Fruit fly (Drosophila melanogaster) whole organism, pupa: ENCODE results near the gene CG12290.

ENCODE experiments used
- CG10348 ChIP-seq: fragments of 200-800 bp; sonication (Bioruptor generic); IDR thresholded peaks from 2 replicates; pipeline ENCODE4 v1.3.6; 2022; ENCODE audit warnings: missing biosample characterization, missing genetic modification characterization
- CG12605 ChIP-seq: fragments of 200-800 bp; sonication (Bioruptor generic); IDR thresholded peaks from 2 replicates; pipeline ENCODE4 v1.3.6; 2022; ENCODE audit warnings: missing biosample characterization, missing genetic modification characterization
- CG13204 ChIP-seq: fragments of 200-800 bp; sonication (Bioruptor generic); optimal IDR thresholded peaks from 2 replicates; lab custom pipeline; 2018; ENCODE audit warnings: missing biosample characterization, mild to moderate bottlenecking, missing genetic modification characterization, moderate library complexity
- CG14655 ChIP-seq: fragments of 200-800 bp; sonication (Bioruptor generic); optimal IDR thresholded peaks from 3 replicates; lab custom pipeline; 2017; ENCODE audit warnings: mild to moderate bottlenecking, missing biosample characterization, missing genetic modification reagents, missing genetic modification characterization
- CG15710 ChIP-seq: fragments of 200-800 bp; sonication (Bioruptor generic); optimal IDR thresholded peaks from 2 replicates; lab custom pipeline; 2018; ENCODE audit warnings: missing biosample characterization, mild to moderate bottlenecking, missing genetic modification characterization, moderate library complexity
- CG17806 ChIP-seq: fragments of 200-800 bp; sonication (Bioruptor generic); optimal IDR thresholded peaks from 2 replicates; lab custom pipeline; 2018; ENCODE audit warnings: missing biosample characterization, mild to moderate bottlenecking, missing genetic modification characterization, moderate library complexity
- CG32121 ChIP-seq: fragments of 200-800 bp; sonication (Bioruptor generic); IDR thresholded peaks from 2 replicates; pipeline ENCODE4 v1.3.6; 2022; ENCODE audit warnings: missing biosample characterization, missing genetic modification characterization
- CG34367 ChIP-seq: fragments of 200-800 bp; sonication (Bioruptor generic); optimal IDR thresholded peaks from 2 replicates; lab custom pipeline; 2018; ENCODE audit warnings: missing biosample characterization, mild to moderate bottlenecking, missing genetic modification characterization
- CG4496 ChIP-seq: fragments of 200-800 bp; sonication (Bioruptor generic); IDR thresholded peaks from 3 replicates; pipeline ENCODE4 v1.3.6; 2022; ENCODE audit warnings: missing biosample characterization, missing genetic modification characterization
- CG8159 ChIP-seq: fragments of 200-800 bp; sonication (Bioruptor generic); optimal IDR thresholded peaks from 3 replicates; lab custom pipeline; 2018; ENCODE audit warnings: missing biosample characterization, mild to moderate bottlenecking, missing genetic modification characterization, moderate library complexity
- CG8301 ChIP-seq: fragments of 200-800 bp; sonication (Bioruptor generic); optimal IDR thresholded peaks from 2 replicates; lab custom pipeline; 2018; ENCODE audit warnings: missing biosample characterization, mild to moderate bottlenecking, missing genetic modification characterization
- D1 ChIP-seq: fragments of 200-800 bp; sonication (Bioruptor generic); optimal IDR thresholded peaks from 2 replicates; lab custom pipeline; 2018; ENCODE audit warnings: missing biosample characterization, mild to moderate bottlenecking, missing genetic modification characterization, moderate library complexity
- EcR ChIP-seq: fragments of 200-800 bp; sonication (Bioruptor generic); optimal IDR thresholded peaks from 3 replicates; lab custom pipeline; 2019; ENCODE audit warnings: missing biosample characterization, missing genetic modification characterization, mild to moderate bottlenecking, moderate library complexity, missing genetic modification reagents
- Ets98B ChIP-seq: fragments of 200-800 bp; sonication (Bioruptor generic); IDR thresholded peaks from 2 replicates; pipeline ENCODE4 v1.3.6; 2022; ENCODE audit warnings: missing biosample characterization, missing genetic modification characterization
- Pif1A ChIP-seq: fragments of 200-800 bp; sonication (Bioruptor generic); optimal IDR thresholded peaks from 3 replicates; lab custom pipeline; 2016; ENCODE audit warnings: missing biosample characterization, missing genetic modification characterization
- Pif1B ChIP-seq: fragments of 200-800 bp; sonication (Bioruptor generic); optimal IDR thresholded peaks from 3 replicates; lab custom pipeline; 2016; ENCODE audit warnings: missing biosample characterization, missing genetic modification characterization
- Snoo ChIP-seq: fragments of 200-800 bp; sonication (Bioruptor generic); optimal IDR thresholded peaks from 3 replicates; lab custom pipeline; 2017; ENCODE audit warnings: missing biosample characterization, mild to moderate bottlenecking, missing genetic modification characterization, inconsistent platforms
- fd96Ca ChIP-seq: fragments of 200-800 bp; sonication (Bioruptor generic); IDR thresholded peaks from 3 replicates; pipeline ENCODE4 v1.3.6; 2022; ENCODE audit warnings: missing biosample characterization, missing genetic modification characterization
- gl ChIP-seq: fragments of 200-800 bp; sonication (Bioruptor generic); optimal IDR thresholded peaks from 2 replicates; lab custom pipeline; 2018; ENCODE audit warnings: missing biosample characterization, mild to moderate bottlenecking, missing genetic modification characterization
- rn ChIP-seq: fragments of 200-800 bp; sonication (Bioruptor generic); IDR thresholded peaks from 2 replicates; pipeline ENCODE4 v1.3.6; 2022; ENCODE audit warnings: missing biosample characterization, missing genetic modification characterization

Gene CG12290

DNA sequence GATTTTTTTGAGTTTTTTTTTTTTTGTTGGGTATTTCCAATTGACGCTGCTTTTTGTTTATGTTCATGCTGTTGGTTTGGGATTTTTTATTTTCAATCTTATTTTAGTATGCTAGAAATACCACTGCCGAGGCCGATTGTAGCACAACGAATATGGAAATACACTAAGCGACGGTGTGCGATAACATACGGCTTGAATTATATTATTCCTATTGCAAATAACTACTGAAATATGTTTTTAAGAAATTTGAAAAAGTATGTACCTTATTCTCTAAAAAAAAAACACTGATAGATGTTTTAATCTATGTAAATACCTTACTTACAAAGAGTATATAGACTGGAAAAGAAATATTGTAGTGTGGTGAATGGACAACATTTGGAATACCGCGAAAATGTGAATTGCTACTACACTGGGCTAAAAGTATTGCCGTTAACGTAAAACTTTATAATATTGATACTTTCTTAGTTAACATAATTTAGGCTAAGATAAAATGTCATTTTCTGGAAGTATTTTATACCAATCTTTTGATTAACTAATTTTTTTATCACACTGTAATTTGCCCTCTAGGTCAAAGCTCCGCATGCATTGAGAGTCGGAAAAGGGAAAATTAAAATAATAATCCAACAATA, 12.5 kb downstream of the CG12290 start:
- no peak for TF ChIP-seq Pif1A
- no peak for TF ChIP-seq CG17806 (tag; lab: Kevin White, UChicago)
- TF ChIP-seq CG10348 (GFP tag; lab: Robert Waterston, UW) = no peak
- no peak for TF ChIP-seq CG32121
- TF ChIP-seq, all 21 proteins: peak for 0

DNA sequence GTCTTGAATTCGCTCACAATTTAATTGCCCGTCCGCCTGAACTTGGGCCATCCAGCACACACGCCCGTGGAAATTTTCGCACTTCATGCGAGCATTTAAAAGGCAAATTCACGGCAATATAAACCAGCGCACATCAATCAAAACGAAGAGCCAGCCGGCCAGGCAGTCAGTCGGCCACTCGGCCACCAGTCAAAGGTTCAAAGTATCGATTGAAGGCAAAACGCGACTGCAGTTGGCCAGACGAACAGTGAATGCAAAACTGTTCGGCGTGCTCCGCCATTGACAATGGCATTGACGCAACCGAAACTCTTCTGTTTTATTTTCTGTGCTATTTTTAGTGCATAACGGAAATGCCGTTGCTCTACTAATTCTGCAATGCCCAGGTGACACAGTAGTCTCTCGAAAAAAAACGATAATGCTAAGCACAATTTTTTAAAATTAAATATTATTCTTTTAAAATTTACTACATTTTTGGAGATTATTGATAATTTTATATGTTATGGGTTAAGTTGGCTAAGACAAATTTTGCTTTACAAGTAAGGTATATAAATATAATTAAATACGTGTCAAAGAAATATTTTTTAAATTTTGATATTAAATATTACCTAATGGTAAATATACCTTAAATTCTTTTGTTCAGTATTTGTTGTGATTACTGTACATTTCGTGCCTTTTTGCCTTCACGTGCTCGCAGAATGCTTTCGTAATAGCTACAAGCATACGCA, 17.9 kb downstream of the CG12290 start:
- TF ChIP-seq CG17806 (tag; lab: Kevin White, UChicago) (peak; percentile 13), gl (tag; lab: Kevin White, UChicago) (no peak), CG32121 (0 out of 2 replicates have a peak, but pooled peaks have one; percentile 37), CG4496 (GFP tag; lab: Robert Waterston, UW) (0 out of 3 replicates have a peak, but pooled peaks have one; percentile 29), Ets98B (GFP tag; lab: Robert Waterston, UW) (no peak; the same call in 1 of the 2 replicates), rn (GFP tag; lab: Robert Waterston, UW) (no peak), CG8301 (peak; percentile 46), fd96Ca (GFP tag; lab: Robert Waterston, UW) (peak; percentile 43; the same call in 1 of the 3 replicates), CG14655 (GFP tag; lab: Kevin White, UChicago) (peak; percentile 68), Snoo (tag; lab: Kevin White, UChicago) (no peak), CG8159 (tag; lab: Kevin White, UChicago) (peak; percentile 67)

DNA sequence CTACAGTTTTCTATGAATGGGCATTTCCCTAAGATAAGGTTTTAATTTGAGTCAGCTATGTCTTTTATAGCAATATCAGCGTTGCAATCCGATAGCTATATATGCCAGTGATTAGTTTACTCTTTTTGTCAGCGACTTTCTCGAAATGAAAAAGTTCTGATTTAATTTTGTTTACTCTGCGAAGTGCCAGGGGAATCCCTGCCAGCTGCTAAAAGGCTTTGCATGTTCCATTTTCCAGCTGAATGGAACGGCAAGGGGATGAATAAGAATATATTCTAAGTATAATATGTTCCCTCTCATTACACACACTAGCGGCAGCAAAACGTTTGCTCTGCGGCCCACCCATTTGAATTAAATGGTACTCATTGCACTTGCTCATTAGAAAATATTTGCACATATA, 19.8 kb downstream of the CG12290 start:
- TF ChIP-seq CG8301 (no peak), Pif1B (GFP tag; lab: Kevin White, UChicago) (no peak)
- TF ChIP-seq, all 21 proteins: peak for 0

DNA sequence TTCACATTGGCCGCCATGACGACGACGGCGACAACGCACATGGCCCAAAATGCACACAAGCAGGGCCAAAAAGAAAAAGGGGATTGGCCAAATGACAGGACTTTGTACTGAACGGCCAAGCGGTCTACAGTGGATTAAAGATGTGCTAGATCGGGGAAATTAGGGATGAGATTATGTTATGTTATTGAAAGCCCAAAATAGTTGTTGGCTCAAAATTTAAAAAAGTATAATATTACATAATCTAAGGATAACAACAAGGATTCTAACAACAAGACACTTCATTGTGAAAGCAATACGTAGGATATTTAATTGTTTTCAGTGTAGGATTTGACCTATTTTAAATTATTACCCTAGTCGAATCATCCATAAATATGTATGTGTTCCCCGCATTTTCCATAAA, 21.7 kb downstream of the CG12290 start:
- no peak for TF ChIP-seq Pif1B (GFP tag; lab: Kevin White, UChicago)
- no peak for TF ChIP-seq CG4496 (GFP tag; lab: Robert Waterston, UW)
- no peak for TF ChIP-seq Snoo (tag; lab: Kevin White, UChicago)
- TF ChIP-seq CG15710 (tag; lab: Kevin White, UChicago) = no peak
- no peak for TF ChIP-seq Pif1A
- no peak for TF ChIP-seq CG12605 (GFP tag; lab: Robert Waterston, UW)
- no peak for TF ChIP-seq CG10348 (GFP tag; lab: Robert Waterston, UW)
- TF ChIP-seq fd96Ca (GFP tag; lab: Robert Waterston, UW) = no peak
- TF ChIP-seq CG32121 = no peak
- no peak for TF ChIP-seq CG34367

DNA sequence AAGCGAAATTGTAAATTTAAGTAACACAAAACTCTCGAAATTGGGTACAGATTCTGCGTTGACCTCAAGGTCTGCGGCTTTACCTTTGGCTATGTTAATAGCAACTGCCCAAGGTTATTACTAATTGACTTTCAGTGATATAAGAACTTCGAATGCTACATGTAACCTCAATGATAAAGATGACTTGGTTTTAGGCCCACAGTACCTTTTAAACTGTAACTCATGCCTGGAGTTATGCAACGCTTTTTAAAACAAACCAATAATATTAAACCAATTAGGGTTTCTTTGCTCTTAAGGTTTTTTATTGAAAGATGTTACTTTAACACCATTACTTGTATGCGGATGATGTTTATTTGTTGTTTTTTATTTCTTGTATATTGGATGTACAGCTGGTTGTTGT, 23.7 kb downstream of the CG12290 start:
- TF ChIP-seq CG13204 (no peak), CG14655 (GFP tag; lab: Kevin White, UChicago) (no peak), fd96Ca (GFP tag; lab: Robert Waterston, UW) (no peak), CG12605 (GFP tag; lab: Robert Waterston, UW) (no peak), rn (GFP tag; lab: Robert Waterston, UW) (no peak), gl (tag; lab: Kevin White, UChicago) (no peak), CG32121 (no peak), Pif1A (no peak), CG8301 (no peak)

DNA sequence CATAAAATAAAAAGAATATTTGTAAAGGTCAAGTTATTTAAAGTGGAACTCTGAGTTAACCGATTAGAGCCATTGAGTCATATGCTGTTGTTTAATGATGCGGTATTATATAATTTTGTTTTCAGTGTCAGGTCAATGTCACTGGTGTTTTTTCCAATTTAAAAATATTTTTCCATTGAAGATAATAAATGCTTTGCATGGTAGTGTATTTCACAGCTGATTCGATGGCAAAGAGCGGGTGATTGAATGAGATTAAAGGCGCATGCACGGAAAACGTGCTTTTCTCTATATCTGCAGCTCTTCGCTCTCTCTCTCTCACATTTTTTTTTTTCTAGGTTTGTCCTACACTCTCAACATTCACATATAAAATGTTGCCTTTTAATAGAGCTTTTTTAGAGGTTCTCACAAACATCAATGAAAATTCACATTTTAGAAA, 28.4 kb downstream of the CG12290 start:
- TF ChIP-seq CG8159 (tag; lab: Kevin White, UChicago) (peak; percentile 17), Ets98B (GFP tag; lab: Robert Waterston, UW) (peak; percentile 28; the same call in 1 of the 2 replicates), D1 (tag; lab: Kevin White, UChicago) (peak; percentile 19), CG4496 (GFP tag; lab: Robert Waterston, UW) (no peak; the same call in 2 of the 3 replicates), CG34367 (no peak), CG13204 (no peak), EcR (GFP tag; lab: Kevin White, UChicago) (peak; percentile 58), gl (tag; lab: Kevin White, UChicago) (no peak)
- TF ChIP-seq, all 21 proteins: peak for 4

DNA sequence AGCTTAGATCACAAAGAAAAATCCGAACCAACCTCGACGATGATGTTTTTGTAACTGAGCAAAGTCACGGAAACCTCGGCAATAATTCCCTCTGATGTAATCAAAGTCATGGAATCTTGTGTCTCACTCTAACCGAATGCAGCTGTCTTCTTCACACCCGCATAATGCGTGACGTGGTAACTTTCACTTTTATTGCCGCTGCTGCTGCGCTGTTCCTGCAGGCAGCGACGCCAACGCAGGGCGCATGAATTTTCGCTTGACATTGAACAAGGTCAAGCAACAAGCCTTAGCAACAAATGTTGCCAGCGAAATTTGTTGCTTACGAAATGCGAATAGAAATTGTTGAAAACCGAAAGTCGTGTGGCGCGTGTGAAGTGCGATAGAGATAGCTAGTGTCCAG, 28.9 kb downstream of the CG12290 start:
- TF ChIP-seq gl (tag; lab: Kevin White, UChicago) (peak; percentile 60), CG12605 (GFP tag; lab: Robert Waterston, UW) (no peak), D1 (tag; lab: Kevin White, UChicago) (no peak), CG14655 (GFP tag; lab: Kevin White, UChicago) (peak; percentile 58), CG8159 (tag; lab: Kevin White, UChicago) (peak; percentile 19), CG8301 (peak; percentile 13), CG4496 (GFP tag; lab: Robert Waterston, UW) (0 out of 3 replicates have a peak, but pooled peaks have one; percentile 14), CG32121 (0 out of 2 replicates have a peak, but pooled peaks have one; percentile 9), CG34367 (peak; percentile 22), rn (GFP tag; lab: Robert Waterston, UW) (no peak)
